Worm (Caenorhabditis elegans) whole organism, L1 larva: ENCODE measurements around the gene del-1.
A peak's percentile ranks its signal among the peaks of the same experiment; 100 is the strongest.

Experiments used
- C04F5.9 ChIP-seq: sonication (generic microtip); optimal IDR thresholded peaks from 2 replicates; lab custom pipeline; 2016; ENCODE audit warnings: missing genetic modification characterization, missing compliant biosample characterization
- C34B4.2 ChIP-seq: sonication (generic microtip); optimal IDR thresholded peaks from 2 replicates; lab custom pipeline; 2017; ENCODE audit warnings: mild to moderate bottlenecking, missing genetic modification characterization, missing compliant biosample characterization
- F16B12.6 ChIP-seq: fragments of 150-350 bp; optimal IDR thresholded peaks from 2 replicates; lab custom pipeline; 2014; ENCODE audit warnings: missing biosample characterization, missing genetic modification characterization
- aha-1 ChIP-seq: fragments of 150-350 bp; optimal IDR thresholded peaks from 2 replicates; lab custom pipeline; 2014; ENCODE audit warnings: missing biosample characterization, missing genetic modification characterization
- alr-1 ChIP-seq: fragments of 200-800 bp; sonication (Bioruptor generic); optimal IDR thresholded peaks from 2 replicates; lab custom pipeline; 2018; ENCODE audit warnings: borderline replicate concordance, mild to moderate bottlenecking, missing genetic modification characterization, missing compliant biosample characterization
- aly-2 ChIP-seq: fragments of 150-350 bp; optimal IDR thresholded peaks from 2 replicates; lab custom pipeline; 2014; ENCODE audit warnings: missing biosample characterization, missing genetic modification characterization
- ama-1 ChIP-seq: fragments of 150-350 bp; optimal IDR thresholded peaks from 2 replicates; lab custom pipeline; 2014
- blmp-1 ChIP-seq: fragments of 150-350 bp; optimal IDR thresholded peaks from 2 replicates; lab custom pipeline; 2014; ENCODE audit warnings: missing biosample characterization, missing genetic modification characterization
- ceh-63 ChIP-seq: fragments of 200-800 bp; sonication (Bioruptor generic); optimal IDR thresholded peaks from 2 replicates; lab custom pipeline; 2018; ENCODE audit warnings: mild to moderate bottlenecking, missing genetic modification characterization, missing compliant biosample characterization
- ceh-82 ChIP-seq, 3 experiments: fragments of 150-350 bp in 1 of 3; sonication (generic microtip) in 2 of 3; optimal IDR thresholded peaks; 2 replicates each; lab custom pipeline; 2014 to 2017; ENCODE audit warnings: missing biosample characterization in 3 of 3, missing genetic modification characterization in 3 of 3
- ceh-88 ChIP-seq: fragments of 200-800 bp; sonication (Bioruptor generic); IDR thresholded peaks from 2 replicates; pipeline ENCODE4 v1.3.6; 2022; ENCODE audit warnings: missing genetic modification characterization, missing compliant biosample characterization
- dpl-1 ChIP-seq, 3 experiments: fragments of 150-350 bp in 2 of 3; sonication (generic microtip) in 1 of 3; optimal IDR thresholded peaks; 2 replicates each; lab custom pipeline; 2014 to 2017; ENCODE audit warnings: missing biosample characterization in 3 of 3, missing genetic modification characterization in 3 of 3, missing genetic modification reagents in 3 of 3
- dsc-1 ChIP-seq: sonication (generic microtip); optimal IDR thresholded peaks from 2 replicates; lab custom pipeline; 2016; ENCODE audit warnings: mild to moderate bottlenecking, missing genetic modification characterization, missing compliant biosample characterization
- efl-1 ChIP-seq, 4 experiments: fragments of 150-350 bp; optimal IDR thresholded peaks in 3 of 4; peaks in 1 of 4; 1 replicate in 1 of 4; 2 replicates in 3 of 4; lab custom pipeline; 2014; ENCODE audit warnings: missing biosample characterization in 2 of 4, missing genetic modification characterization in 2 of 4, missing genetic modification reagents in 2 of 4
- egl-13 ChIP-seq: sonication (generic microtip); optimal IDR thresholded peaks from 2 replicates; lab custom pipeline; 2016; ENCODE audit warnings: missing genotype, missing genetic modification reagents, missing genetic modification characterization, missing compliant biosample characterization
- egl-27 ChIP-seq, 2 experiments: fragments of 150-350 bp in 1 of 2; sonication (generic microtip); optimal IDR thresholded peaks; 3 replicates each; lab custom pipeline; 2017 to 2018; ENCODE audit warnings: missing biosample characterization in 2 of 2, missing genetic modification characterization in 2 of 2, missing genetic modification reagents in 2 of 2
- elt-3 ChIP-seq, 6 experiments: fragments of 150-350 bp in 1 of 6; sonication (generic microtip); optimal IDR thresholded peaks; 2 replicates each; lab custom pipeline; 2017 to 2018; ENCODE audit warnings: missing biosample characterization in 6 of 6, missing genetic modification characterization in 6 of 6, inconsistent platforms in 1 of 6
- fkh-10 ChIP-seq: sonication (generic microtip); optimal IDR thresholded peaks from 2 replicates; lab custom pipeline; 2017; ENCODE audit warnings: missing biosample characterization, missing genetic modification reagents, missing genetic modification characterization
- fkh-4 ChIP-seq: sonication (generic microtip); optimal IDR thresholded peaks from 2 replicates; lab custom pipeline; 2016; ENCODE audit warnings: missing compliant biosample characterization, missing genetic modification characterization, borderline replicate concordance
- fos-1 ChIP-seq: fragments of 150-350 bp; optimal IDR thresholded peaks from 2 replicates; lab custom pipeline; 2014; ENCODE audit warnings: missing biosample characterization, missing genetic modification characterization
- hlh-17 ChIP-seq: fragments of 200-800 bp; sonication (Bioruptor generic); optimal IDR thresholded peaks from 2 replicates; lab custom pipeline; 2018; ENCODE audit warnings: missing genetic modification characterization, mild to moderate bottlenecking, missing compliant biosample characterization, moderate library complexity, borderline replicate concordance
- isw-1 ChIP-seq: fragments of 200-800 bp; sonication (Bioruptor generic); IDR thresholded peaks from 2 replicates; pipeline ENCODE4 v1.3.6; 2022; ENCODE audit warnings: missing genetic modification characterization, missing compliant biosample characterization
- jun-1 ChIP-seq: fragments of 150-350 bp; optimal IDR thresholded peaks from 2 replicates; lab custom pipeline; 2014; ENCODE audit warnings: missing biosample characterization, missing genetic modification reagents, missing genetic modification characterization
- lin-35 ChIP-seq, 2 experiments: fragments of 150-350 bp; optimal IDR thresholded peaks; 2 replicates each; lab custom pipeline; 2014; ENCODE audit warnings: missing biosample characterization in 2 of 2, missing genetic modification characterization in 2 of 2, missing genetic modification reagents in 2 of 2
- lsy-2 ChIP-seq, 2 experiments: fragments of 150-350 bp; optimal IDR thresholded peaks; 2 replicates each; lab custom pipeline; 2014; ENCODE audit warnings: missing biosample characterization in 2 of 2, missing genetic modification characterization in 2 of 2
- mdl-1 ChIP-seq, 2 experiments: fragments of 150-350 bp; optimal IDR thresholded peaks; 2 replicates each; lab custom pipeline; 2014 to 2017; ENCODE audit warnings: missing biosample characterization in 2 of 2, missing genetic modification characterization in 2 of 2, inconsistent platforms in 1 of 2
- nhr-12 ChIP-seq: sonication (generic microtip); optimal IDR thresholded peaks from 2 replicates; lab custom pipeline; 2017; ENCODE audit warnings: missing biosample characterization, missing genetic modification characterization
- nhr-19 ChIP-seq: fragments of 200-800 bp; sonication (Bioruptor generic); conservative IDR thresholded peaks from 2 replicates; pipeline ENCODE4 v1.3.6; 2022; ENCODE audit warnings: missing genetic modification characterization, missing compliant biosample characterization
- nhr-47 ChIP-seq: sonication (generic microtip); optimal IDR thresholded peaks from 2 replicates; lab custom pipeline; 2016; ENCODE audit warnings: mild to moderate bottlenecking, missing genetic modification characterization, moderate library complexity, missing compliant biosample characterization
- nhr-71 ChIP-seq: sonication (generic microtip); optimal IDR thresholded peaks from 2 replicates; lab custom pipeline; 2016; ENCODE audit warnings: mild to moderate bottlenecking, missing genetic modification characterization, moderate library complexity, missing compliant biosample characterization
- nhr-76 ChIP-seq: sonication (generic microtip); optimal IDR thresholded peaks from 2 replicates; lab custom pipeline; 2017; ENCODE audit warnings: missing biosample characterization, missing genetic modification characterization
- nhr-84 ChIP-seq: sonication (generic microtip); optimal IDR thresholded peaks from 2 replicates; lab custom pipeline; 2017; ENCODE audit warnings: missing biosample characterization, missing genetic modification characterization
- nhr-85 ChIP-seq: sonication (generic microtip); peaks from one replicate; lab custom pipeline; 2016; ENCODE audit warnings: missing genetic modification characterization, inconsistent platforms, missing compliant biosample characterization
- rnt-1 ChIP-seq: sonication (generic microtip); optimal IDR thresholded peaks from 2 replicates; lab custom pipeline; 2016; ENCODE audit warnings: mild to moderate bottlenecking, missing genetic modification characterization, moderate library complexity, missing compliant biosample characterization
- skn-1 ChIP-seq: fragments of 150-350 bp; optimal IDR thresholded peaks from 2 replicates; lab custom pipeline; 2014; ENCODE audit warnings: missing biosample characterization, missing genetic modification characterization
- snu-23 ChIP-seq: sonication (generic microtip); optimal IDR thresholded peaks from 2 replicates; lab custom pipeline; 2016; ENCODE audit warnings: missing genetic modification characterization, missing compliant biosample characterization
- swsn-7 ChIP-seq: sonication (generic microtip); optimal IDR thresholded peaks from 2 replicates; lab custom pipeline; 2016; ENCODE audit warnings: missing genetic modification characterization, missing compliant biosample characterization
- unc-86 ChIP-seq: sonication (generic microtip); optimal IDR thresholded peaks from 2 replicates; lab custom pipeline; 2016; ENCODE audit warnings: missing genetic modification characterization, missing compliant biosample characterization
- xbp-1 ChIP-seq: sonication (generic microtip); optimal IDR thresholded peaks from 2 replicates; lab custom pipeline; 2016; ENCODE audit warnings: missing genetic modification characterization, missing compliant biosample characterization
- zag-1 ChIP-seq: fragments of 150-350 bp; optimal IDR thresholded peaks from 2 replicates; lab custom pipeline; 2014; ENCODE audit warnings: missing biosample characterization, missing genetic modification characterization
- zip-4 ChIP-seq: fragments of 200-800 bp; sonication (Bioruptor generic); optimal IDR thresholded peaks from 2 replicates; lab custom pipeline; 2018; ENCODE audit warnings: mild to moderate bottlenecking, missing genetic modification characterization, moderate library complexity, missing compliant biosample characterization

del-1 gene

DNA sequence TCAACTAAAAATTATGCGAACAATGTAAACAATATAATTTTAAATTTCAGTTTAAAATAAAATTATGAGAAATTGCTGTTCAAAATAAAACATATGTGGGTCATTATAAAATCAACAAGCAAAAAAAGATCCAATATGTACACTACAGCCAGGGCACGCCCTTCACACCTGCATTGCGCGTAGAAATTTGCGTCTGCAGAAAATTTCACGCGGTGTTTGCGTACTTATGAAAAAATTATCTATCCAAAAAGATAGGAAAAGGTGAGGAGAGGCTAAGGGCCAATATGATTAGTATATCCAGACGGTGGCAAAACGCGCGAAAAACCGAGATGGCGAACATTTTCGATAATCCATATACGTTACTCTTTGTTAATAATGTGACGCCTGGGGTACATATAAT, 23.4 kb upstream of the del-1 start:
- TF ChIP-seq fos-1 (tag; lab: Kevin White, UChicago): no peak
- TF ChIP-seq xbp-1 (tag; lab: Kevin White, UChicago): no peak
- no peak for TF ChIP-seq unc-86
- TF ChIP-seq ceh-88 (GFP tag; lab: Robert Waterston, UW): no peak
- TF ChIP-seq nhr-71 (tag; lab: Kevin White, UChicago): no peak
- peak; percentile 51 for TF ChIP-seq blmp-1 (tag; lab: Kevin White, UChicago)
- peak in 1 of 2 experiments; percentile 7 for TF ChIP-seq mdl-1 (tag; optimal IDR thresholded peaks at IDR 0.05; lab: Kevin White, UChicago)
- no peak for TF ChIP-seq ceh-63
- no peak for TF ChIP-seq skn-1
- TF ChIP-seq C04F5.9 (tag; lab: Kevin White, UChicago): no peak
- no peak for TF ChIP-seq swsn-7 (tag; lab: Kevin White, UChicago)
- no peak for TF ChIP-seq nhr-12 (tag; lab: Kevin White, UChicago)
- peak in 1 of 2 experiments; percentile 49 for TF ChIP-seq lin-35 (GFP tag; optimal IDR thresholded peaks at IDR 0.05; lab: Kevin White, UChicago)
- TF ChIP-seq egl-27 (tag; optimal IDR thresholded peaks at IDR 0.05; lab: Kevin White, UChicago): no peak
- TF ChIP-seq F16B12.6 (tag; lab: Kevin White, UChicago): peak; percentile 77
- no peak for TF ChIP-seq fkh-10 (GFP tag; lab: Kevin White, UChicago)
- TF ChIP-seq snu-23 (GFP tag; lab: Kevin White, UChicago): peak; percentile 6
- no peak for TF ChIP-seq efl-1 (optimal IDR thresholded peaks at IDR 0.05; lab: Kevin White, UChicago)
- TF ChIP-seq efl-1 (GFP tag; optimal IDR thresholded peaks at IDR 0.05 in 1 of 2; lab: Kevin White, UChicago): no peak
- peak in 2 of 3 experiments; percentile 4 to 19 for TF ChIP-seq dpl-1 (GFP tag; optimal IDR thresholded peaks at IDR 0.05; lab: Kevin White, UChicago)
- TF ChIP-seq, all 84 proteins: peak for 6

DNA sequence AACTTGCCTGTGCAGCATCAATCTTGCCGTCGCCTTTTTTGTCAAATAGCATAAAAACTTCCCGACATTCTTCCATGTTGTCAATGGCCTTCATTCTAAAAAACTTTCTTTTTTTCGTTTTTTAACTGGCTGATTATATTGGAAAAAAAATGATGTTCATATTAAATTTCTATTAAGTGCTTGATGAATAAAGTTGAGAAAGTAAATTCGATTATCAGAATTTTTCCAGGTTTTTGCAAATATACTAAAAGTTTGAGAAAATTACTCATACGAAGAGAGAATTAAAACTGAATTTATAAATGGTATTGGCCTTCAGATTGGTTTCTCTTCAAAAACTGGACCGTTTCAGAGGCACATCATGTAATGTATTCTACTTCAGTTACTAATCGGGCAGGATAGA, 21.4 kb upstream of the del-1 start, which contains the start of gene mlc-6:
Gene mlc-6, minus strand, starts transcription at position 101 of the 400 bp plus-strand sequence.
- TF ChIP-seq aha-1 (tag; lab: Kevin White, UChicago) (no peak), nhr-76 (tag; lab: Kevin White, UChicago) (no peak), nhr-47 (tag; lab: Kevin White, UChicago) (no peak), zip-4 (GFP tag; lab: Kevin White, UChicago) (no peak), nhr-12 (tag; lab: Kevin White, UChicago) (no peak), lsy-2 (tag; optimal IDR thresholded peaks at IDR 0.05; lab: Kevin White, UChicago) (no peak), aly-2 (tag; lab: Kevin White, UChicago) (no peak), snu-23 (GFP tag; lab: Kevin White, UChicago) (no peak), zag-1 (no peak), nhr-19 (GFP tag; lab: Robert Waterston, UW) (no peak)

DNA sequence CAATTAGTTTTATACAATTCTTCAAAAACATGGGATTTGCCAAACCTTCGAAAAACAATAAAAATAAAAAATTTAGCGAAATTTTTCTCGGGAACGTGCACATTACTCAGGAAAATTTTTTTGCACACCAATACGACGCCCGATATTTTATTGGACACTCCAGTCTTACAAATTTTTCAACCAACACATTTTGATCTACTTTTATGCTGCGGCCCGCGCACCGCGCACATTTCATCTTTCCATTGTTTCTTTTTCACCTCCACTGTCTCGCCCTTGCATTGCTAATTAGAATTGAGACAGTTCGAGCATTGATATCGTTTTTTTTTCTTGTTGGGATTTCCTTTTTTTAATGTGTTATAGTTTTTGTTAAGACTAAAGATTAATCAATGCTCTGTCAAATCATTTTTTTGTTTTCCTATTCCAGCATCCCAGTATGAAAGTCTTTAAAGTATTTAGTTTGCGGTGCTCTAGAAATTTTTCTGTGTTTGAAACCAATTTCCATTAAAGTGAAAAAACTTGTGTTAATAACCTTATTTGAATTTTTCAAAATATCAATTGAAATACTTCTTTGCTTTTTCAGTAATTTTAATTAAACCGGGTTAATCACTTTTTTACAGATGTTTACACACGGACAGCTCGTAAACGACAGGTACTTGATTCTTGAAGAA, 20.3 kb upstream of the del-1 start, which contains the start of gene K04C1.5:
Gene K04C1.5, plus strand, starts transcription at position 618 of the 668 bp plus-strand sequence.
- TF ChIP-seq lin-35 (GFP tag; optimal IDR thresholded peaks at IDR 0.05; lab: Kevin White, UChicago): no peak
- no peak for TF ChIP-seq egl-13 (tag; lab: Kevin White, UChicago)
- TF ChIP-seq isw-1 (GFP tag; lab: Robert Waterston, UW): no peak
- TF ChIP-seq fos-1 (tag; lab: Kevin White, UChicago): no peak

DNA sequence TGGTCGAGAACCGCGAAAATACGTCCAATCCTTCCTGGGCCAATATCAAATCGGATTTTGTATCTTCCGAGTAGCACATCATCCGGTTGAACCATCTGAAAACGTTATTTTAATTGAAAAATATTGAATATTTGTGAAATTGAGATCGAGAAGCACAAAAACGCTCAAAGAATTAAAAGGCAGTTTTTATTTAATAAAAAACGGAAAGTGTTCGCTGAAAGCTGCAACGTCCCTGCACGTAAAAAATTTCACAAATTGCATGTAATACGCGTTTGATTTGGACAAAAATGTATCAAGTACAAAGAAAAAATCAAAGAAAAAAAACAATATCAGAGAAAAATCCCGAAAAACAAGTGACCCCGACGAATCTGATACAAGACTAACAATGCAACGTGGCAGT, 15.8 kb upstream of the del-1 start, which contains the start of gene E02H4.6:
Gene E02H4.6, minus strand, starts transcription at position 101 of the 400 bp plus-strand sequence.
- no peak for TF ChIP-seq fkh-4 (tag; lab: Kevin White, UChicago)
- TF ChIP-seq lsy-2 (tag; optimal IDR thresholded peaks at IDR 0.05; lab: Kevin White, UChicago): no peak
- no peak for TF ChIP-seq aha-1 (tag; lab: Kevin White, UChicago)
- TF ChIP-seq ceh-82 (tag; optimal IDR thresholded peaks at IDR 0.05; lab: Kevin White, UChicago): no peak
- TF ChIP-seq nhr-71 (tag; lab: Kevin White, UChicago): no peak
- no peak for TF ChIP-seq hlh-17
- TF ChIP-seq nhr-76 (tag; lab: Kevin White, UChicago): no peak
- no peak for TF ChIP-seq C34B4.2 (tag; lab: Kevin White, UChicago)
- no peak for TF ChIP-seq egl-13 (tag; lab: Kevin White, UChicago)
- TF ChIP-seq alr-1 (tag; lab: Kevin White, UChicago): no peak
- TF ChIP-seq blmp-1 (tag; lab: Kevin White, UChicago): no peak
- no peak for TF ChIP-seq nhr-85 (tag; lab: Kevin White, UChicago)
- TF ChIP-seq ama-1 (lab: Kevin White, UChicago): no peak
- TF ChIP-seq dsc-1: no peak
- no peak for TF ChIP-seq rnt-1 (tag; lab: Kevin White, UChicago)
- no peak for TF ChIP-seq nhr-84 (tag; lab: Kevin White, UChicago)
- TF ChIP-seq elt-3 (tag; optimal IDR thresholded peaks at IDR 0.05; lab: Kevin White, UChicago): no peak
- TF ChIP-seq zag-1: no peak
- TF ChIP-seq ceh-88 (GFP tag; lab: Robert Waterston, UW): no peak
- no peak for TF ChIP-seq jun-1 (tag; lab: Kevin White, UChicago)
